Fruit fly (Drosophila melanogaster) whole organism, embryonic: ENCODE data around the gene sra.

Experiments used
- Blimp-1 ChIP-seq: fragments of 200-800 bp; sonication (Bioruptor generic); optimal IDR thresholded peaks from 3 replicates; lab custom pipeline; 2018; ENCODE audit warnings: missing biosample characterization, missing genetic modification characterization, mild to moderate bottlenecking, moderate library complexity, missing genetic modification reagents
- Bteb2 ChIP-seq: fragments of 200-800 bp; sonication (Bioruptor generic); optimal IDR thresholded peaks from 2 replicates; lab custom pipeline; 2016; ENCODE audit warnings: missing biosample characterization, missing genetic modification characterization
- CG10209 ChIP-seq: fragments of 200-800 bp; sonication (Bioruptor generic); optimal IDR thresholded peaks from 3 replicates; lab custom pipeline; 2017; ENCODE audit warnings: missing biosample characterization, mild to moderate bottlenecking, missing genetic modification characterization, missing genetic modification reagents
- CG10431 ChIP-seq: fragments of 200-800 bp; sonication (Bioruptor generic); optimal IDR thresholded peaks from 3 replicates; lab custom pipeline; 2018; ENCODE audit warnings: missing biosample characterization, mild to moderate bottlenecking, missing genetic modification characterization
- CG11560 ChIP-seq: fragments of 200-800 bp; sonication (Bioruptor generic); IDR thresholded peaks from 3 replicates; pipeline ENCODE4 v1.3.6; 2022; ENCODE audit warnings: missing biosample characterization, missing genetic modification characterization
- CG11695 ChIP-seq: fragments of 200-800 bp; sonication (Bioruptor generic); IDR thresholded peaks from 3 replicates; pipeline ENCODE4 v1.3.6; 2022; ENCODE audit warnings: missing biosample characterization, missing genetic modification characterization
- CG14710 ChIP-seq: fragments of 200-800 bp; sonication (Bioruptor generic); optimal IDR thresholded peaks from 3 replicates; lab custom pipeline; 2019; ENCODE audit warnings: missing biosample characterization, mild to moderate bottlenecking, missing genetic modification characterization, moderate library complexity
- CG15073 ChIP-seq: fragments of 200-800 bp; sonication (Bioruptor generic); optimal IDR thresholded peaks from 2 replicates; lab custom pipeline; 2016; ENCODE audit warnings: missing biosample characterization, missing genetic modification characterization
- CG15269 ChIP-seq: fragments of 200-800 bp; sonication (Bioruptor generic); optimal IDR thresholded peaks from 2 replicates; lab custom pipeline; 2018; ENCODE audit warnings: missing biosample characterization, mild to moderate bottlenecking, missing genetic modification characterization, moderate library complexity
- CG1602 ChIP-seq: fragments of 200-800 bp; sonication (Bioruptor generic); optimal IDR thresholded peaks from 3 replicates; lab custom pipeline; 2016; ENCODE audit warnings: missing biosample characterization, missing genetic modification characterization
- CG17568 ChIP-seq: fragments of 200-800 bp; sonication (Bioruptor generic); optimal IDR thresholded peaks from 2 replicates; lab custom pipeline; 2018; ENCODE audit warnings: missing biosample characterization, mild to moderate bottlenecking, missing genetic modification characterization, moderate library complexity
- CG2116 ChIP-seq: fragments of 200-800 bp; sonication (Bioruptor generic); optimal IDR thresholded peaks from 3 replicates; lab custom pipeline; 2018; ENCODE audit warnings: missing biosample characterization, mild to moderate bottlenecking, missing genetic modification characterization
- CG32532 ChIP-seq: fragments of 200-800 bp; sonication (Bioruptor generic); IDR thresholded peaks from 2 replicates; pipeline ENCODE4 v1.3.6; 2022; ENCODE audit warnings: missing biosample characterization, missing genetic modification characterization
- CG3847 ChIP-seq: fragments of 200-800 bp; sonication (Bioruptor generic); IDR thresholded peaks from 2 replicates; pipeline ENCODE4 v1.3.6; 2022; ENCODE audit warnings: missing biosample characterization, missing genetic modification characterization
- CG3995 ChIP-seq: fragments of 200-800 bp; sonication (Bioruptor generic); optimal IDR thresholded peaks from 3 replicates; lab custom pipeline; 2016; ENCODE audit warnings: missing biosample characterization, missing genetic modification characterization
- CG5953 ChIP-seq: fragments of 200-800 bp; sonication (Bioruptor generic); IDR thresholded peaks from 2 replicates; pipeline ENCODE4 v1.3.6; 2022; ENCODE audit warnings: missing biosample characterization, missing genetic modification characterization
- CG6689 ChIP-seq: fragments of 200-800 bp; sonication (Bioruptor generic); IDR thresholded peaks from 2 replicates; pipeline ENCODE4 v1.3.6; 2022; ENCODE audit warnings: missing biosample characterization, missing genetic modification characterization
- CG7839 ChIP-seq: fragments of 200-800 bp; sonication (Bioruptor generic); optimal IDR thresholded peaks from 3 replicates; lab custom pipeline; 2018; ENCODE audit warnings: missing biosample characterization, mild to moderate bottlenecking, missing genetic modification characterization, moderate library complexity
- CG8290 ChIP-seq, 3 experiments: fragments of 200-800 bp; sonication (Bioruptor generic); optimal IDR thresholded peaks; 2 replicates each; lab custom pipeline; 2016 to 2019; ENCODE audit warnings: missing biosample characterization in 3 of 3, missing genetic modification characterization in 3 of 3, mild to moderate bottlenecking in 2 of 3, moderate library complexity in 1 of 3
- CG8478 ChIP-seq: fragments of >200 bp; optimal IDR thresholded peaks from 2 replicates; lab custom pipeline; 2018
- D ChIP-seq, 2 experiments: fragments of 200-800 bp in 1 of 2; fragments of >200 bp in 1 of 2; sonication (Bioruptor generic) in 1 of 2; optimal IDR thresholded peaks; 2 replicates in 1 of 2; 3 replicates in 1 of 2; lab custom pipeline; 2017; ENCODE audit warnings: mild to moderate bottlenecking in 1 of 2, missing biosample characterization in 1 of 2, missing genetic modification characterization in 1 of 2, missing genetic modification reagents in 1 of 2
- E2f2 ChIP-seq: fragments of 200-800 bp; sonication (Bioruptor generic); IDR thresholded peaks from 2 replicates; pipeline ENCODE4 v1.3.6; 2022; ENCODE audit warnings: missing biosample characterization, missing genetic modification characterization
- GATAe ChIP-seq: fragments of 200-800 bp; sonication (Bioruptor generic); conservative IDR thresholded peaks from 2 replicates; pipeline ENCODE4 v1.3.6; 2022; ENCODE audit warnings: missing biosample characterization, missing genetic modification characterization
- Hand ChIP-seq: fragments of 200-800 bp; sonication (Bioruptor generic); optimal IDR thresholded peaks from 2 replicates; lab custom pipeline; 2017; ENCODE audit warnings: mild to moderate bottlenecking, missing biosample characterization, missing genetic modification reagents, missing genetic modification characterization
- Hmr ChIP-seq: fragments of 200-800 bp; sonication (Bioruptor generic); optimal IDR thresholded peaks from 3 replicates; lab custom pipeline; 2017; ENCODE audit warnings: mild to moderate bottlenecking, missing biosample characterization, missing genetic modification reagents, missing genetic modification characterization
- Kr ChIP-seq: fragments of 200-800 bp; sonication (Bioruptor generic); optimal IDR thresholded peaks from 2 replicates; lab custom pipeline; 2017; ENCODE audit warnings: missing biosample characterization, mild to moderate bottlenecking, missing genetic modification characterization
- NK7.1 ChIP-seq: fragments of 200-800 bp; sonication (Bioruptor generic); optimal IDR thresholded peaks from 3 replicates; lab custom pipeline; 2016; ENCODE audit warnings: missing biosample characterization, missing genetic modification characterization
- Poxn ChIP-seq: fragments of 200-800 bp; sonication (Bioruptor generic); IDR thresholded peaks from 2 replicates; pipeline ENCODE4 v1.3.6; 2022; ENCODE audit warnings: missing biosample characterization, missing genetic modification characterization
- Ravus ChIP-seq: fragments of 200-800 bp; sonication (Bioruptor generic); IDR thresholded peaks from 2 replicates; pipeline ENCODE4 v1.3.6; 2022; ENCODE audit warnings: missing biosample characterization, missing genetic modification characterization
- Sin3A ChIP-seq: fragments of >200 bp; optimal IDR thresholded peaks from 2 replicates; lab custom pipeline; 2018
- Xbp1 ChIP-seq: fragments of 200-800 bp; sonication (Bioruptor generic); optimal IDR thresholded peaks from 3 replicates; lab custom pipeline; 2016; ENCODE audit warnings: missing biosample characterization, mild to moderate bottlenecking, missing genetic modification characterization
- ab ChIP-seq: fragments of 200-800 bp; sonication (Bioruptor generic); optimal IDR thresholded peaks from 2 replicates; lab custom pipeline; 2016; ENCODE audit warnings: missing biosample characterization, missing genetic modification characterization
- dati ChIP-seq: fragments of 200-800 bp; sonication (Bioruptor generic); IDR thresholded peaks from 2 replicates; pipeline ENCODE4 v1.3.6; 2022; ENCODE audit warnings: missing biosample characterization, missing genetic modification characterization
- dmrt99B ChIP-seq: fragments of 200-800 bp; sonication (Bioruptor generic); optimal IDR thresholded peaks from 2 replicates; lab custom pipeline; 2018; ENCODE audit warnings: missing biosample characterization, mild to moderate bottlenecking, missing genetic modification characterization, moderate library complexity
- dysf ChIP-seq: fragments of 200-800 bp; sonication (Bioruptor generic); IDR thresholded peaks from 3 replicates; pipeline ENCODE4 v1.3.6; 2022; ENCODE audit warnings: missing biosample characterization, missing genetic modification characterization
- fu2 ChIP-seq: fragments of 200-800 bp; sonication (Bioruptor generic); optimal IDR thresholded peaks from 2 replicates; lab custom pipeline; 2016; ENCODE audit warnings: missing biosample characterization, missing genetic modification characterization
- h ChIP-seq: fragments of >200 bp; optimal IDR thresholded peaks from 2 replicates; lab custom pipeline; 2017
- ham ChIP-seq: fragments of 200-800 bp; sonication (Bioruptor generic); IDR thresholded peaks from 2 replicates; pipeline ENCODE4 v1.3.6; 2022; ENCODE audit warnings: missing biosample characterization, missing genetic modification characterization
- ind ChIP-seq: fragments of 200-800 bp; sonication (Bioruptor generic); optimal IDR thresholded peaks from 3 replicates; lab custom pipeline; 2016; ENCODE audit warnings: missing biosample characterization, missing genetic modification characterization
- kay ChIP-seq: fragments of 200-800 bp; sonication (Bioruptor generic); optimal IDR thresholded peaks from 2 replicates; lab custom pipeline; 2016; ENCODE audit warnings: missing biosample characterization, missing genetic modification characterization
- lmd ChIP-seq: fragments of 200-800 bp; sonication (Bioruptor generic); IDR thresholded peaks from 2 replicates; pipeline ENCODE4 v1.3.6; 2022; ENCODE audit warnings: missing biosample characterization, missing genetic modification characterization
- luna ChIP-seq: fragments of 200-800 bp; sonication (Bioruptor generic); optimal IDR thresholded peaks from 2 replicates; lab custom pipeline; 2016; ENCODE audit warnings: missing biosample characterization, missing genetic modification characterization
- odd ChIP-seq: fragments of 200-800 bp; sonication (Bioruptor generic); optimal IDR thresholded peaks from 2 replicates; lab custom pipeline; 2017; ENCODE audit warnings: missing biosample characterization, mild to moderate bottlenecking, missing genetic modification characterization
- phol ChIP-seq: fragments of 200-800 bp; sonication (Bioruptor generic); optimal IDR thresholded peaks from 3 replicates; lab custom pipeline; 2018; ENCODE audit warnings: missing biosample characterization, mild to moderate bottlenecking, missing genetic modification characterization, moderate library complexity
- pros ChIP-seq: fragments of 200-800 bp; sonication (Bioruptor generic); optimal IDR thresholded peaks from 3 replicates; lab custom pipeline; 2019; ENCODE audit warnings: missing biosample characterization, mild to moderate bottlenecking, missing genetic modification characterization, moderate library complexity
- sd ChIP-seq: fragments of 200-800 bp; sonication (Bioruptor generic); optimal IDR thresholded peaks from 3 replicates; lab custom pipeline; 2018; ENCODE audit warnings: missing biosample characterization, mild to moderate bottlenecking, missing genetic modification characterization, moderate library complexity
- slbo ChIP-seq: fragments of 200-800 bp; sonication (Bioruptor generic); IDR thresholded peaks from 2 replicates; pipeline ENCODE4 v1.3.6; 2022; ENCODE audit warnings: missing biosample characterization, missing genetic modification characterization
- stc ChIP-seq: fragments of 200-800 bp; sonication (Bioruptor generic); IDR thresholded peaks from 2 replicates; pipeline ENCODE4 v1.3.6; 2022; ENCODE audit warnings: missing biosample characterization, missing genetic modification characterization
- vnd ChIP-seq: fragments of 200-800 bp; sonication (Bioruptor generic); IDR thresholded peaks from 3 replicates; pipeline ENCODE4 v1.3.6; 2022; ENCODE audit warnings: missing biosample characterization, missing genetic modification characterization; ENCODE audit not compliant: partially characterized antibody
- wdn ChIP-seq: fragments of 200-800 bp; sonication (Bioruptor generic); IDR thresholded peaks from 2 replicates; pipeline ENCODE4 v1.3.6; 2022; ENCODE audit warnings: missing biosample characterization, missing genetic modification characterization

The sra gene

DNA sequence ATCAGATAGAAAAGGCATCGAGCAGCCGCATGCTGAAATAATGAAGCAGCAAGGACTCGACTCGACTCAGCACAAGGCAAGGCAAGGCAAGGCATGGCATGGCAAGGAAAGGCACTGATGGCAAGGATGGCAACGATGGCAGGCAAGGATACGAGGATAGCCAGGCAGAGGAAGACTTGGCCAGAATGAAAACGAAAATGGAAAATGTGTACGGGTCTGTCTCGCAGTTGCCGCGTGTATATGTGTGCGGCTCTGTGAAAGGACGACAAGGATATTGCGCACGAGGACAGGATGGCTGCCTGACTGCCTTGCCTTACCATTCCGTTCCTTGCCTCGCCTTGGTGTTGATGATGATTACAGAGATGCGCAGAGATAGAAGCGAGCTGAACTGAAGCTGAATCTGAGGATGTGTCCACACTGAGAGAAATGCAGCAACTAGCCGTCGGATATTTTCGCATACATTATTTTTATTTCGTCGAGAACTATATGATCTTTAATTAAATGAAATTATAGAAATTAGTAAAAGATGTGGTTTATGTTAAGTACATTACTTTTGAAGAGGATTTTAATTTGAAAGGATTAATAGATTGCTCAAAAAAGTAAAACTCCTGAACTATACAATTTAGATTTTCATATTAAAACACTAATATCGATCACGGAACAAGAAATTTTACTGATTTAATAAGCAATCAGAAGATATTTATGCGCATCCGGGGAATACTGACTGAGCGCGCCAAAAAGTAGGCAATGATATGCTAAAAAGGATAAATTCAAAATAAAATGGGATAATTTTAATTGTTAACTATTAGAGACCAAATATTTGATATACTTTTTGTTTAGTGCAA, 27.9 kb downstream of the sra start (continued):
- TF ChIP-seq luna (no peak), Kr (GFP tag; lab: Kevin White, UChicago) (no peak), E2f2 (GFP tag; lab: Robert Waterston, UW) (no peak), CG14710 (no peak), dysf (GFP tag; lab: Robert Waterston, UW) (no peak), dmrt99B (tag; lab: Kevin White, UChicago) (peak; percentile 50), CG17568 (GFP tag; lab: Kevin White, UChicago) (peak; percentile 18), Hmr (GFP tag; lab: Kevin White, UChicago) (no peak), CG3847 (no peak), vnd (GFP tag; lab: Robert Waterston, UW) (no peak), CG11695 (no peak), GATAe (GFP tag; lab: Robert Waterston, UW) (no peak), CG5953 (GFP tag; lab: Robert Waterston, UW) (no peak), CG3995 (GFP tag; lab: Kevin White, UChicago) (no peak), sd (tag; lab: Kevin White, UChicago) (no peak), CG32532 (GFP tag; lab: Robert Waterston, UW) (0 out of 2 replicates have a peak, but pooled peaks have one; percentile 5), CG15269 (tag; lab: Kevin White, UChicago) (peak; percentile 46), ind (no peak), Xbp1 (GFP tag; lab: Kevin White, UChicago) (peak; percentile 41), CG15073 (no peak), ham (GFP tag; lab: Robert Waterston, UW) (no peak), lmd (no peak), CG8478 (peak; percentile 79), stc (no peak), NK7.1 (GFP tag; lab: Kevin White, UChicago) (no peak), CG7839 (peak; percentile 49), D (optimal IDR thresholded peaks at IDR 0.05; lab: Kevin White, UChicago) (no peak), D (GFP tag; optimal IDR thresholded peaks at IDR 0.05; lab: Kevin White, UChicago) (no peak), Bteb2 (peak; percentile 8), kay (GFP tag; lab: Kevin White, UChicago) (no peak), Hand (GFP tag; lab: Kevin White, UChicago) (peak; percentile 12), CG8290 (GFP tag; optimal IDR thresholded peaks at IDR 0.05; lab: Kevin White, UChicago) (no peak), CG8290 (tag; optimal IDR thresholded peaks at IDR 0.05; lab: Kevin White, UChicago) (no peak), fu2 (GFP tag; lab: Kevin White, UChicago) (no peak), phol (peak; percentile 36), ab (no peak), Ravus (GFP tag; lab: Robert Waterston, UW) (no peak), slbo (GFP tag; lab: Robert Waterston, UW) (peak; percentile 31), Poxn (GFP tag; lab: Robert Waterston, UW) (no peak), h (lab: Kevin White, UChicago) (no peak), pros (no peak), Sin3A (no peak), Blimp-1 (GFP tag; lab: Kevin White, UChicago) (no peak), CG10431 (GFP tag; lab: Kevin White, UChicago) (no peak), odd (GFP tag; lab: Kevin White, UChicago) (peak; percentile 32), CG6689 (no peak), CG2116 (GFP tag; lab: Kevin White, UChicago) (peak; percentile 6), dati (GFP tag; lab: Robert Waterston, UW) (no peak), wdn (GFP tag; lab: Robert Waterston, UW) (no peak), CG10209 (GFP tag; lab: Kevin White, UChicago) (peak; percentile 41), CG11560 (tag; lab: Robert Waterston, UW) (no peak), CG1602 (GFP tag; lab: Kevin White, UChicago) (peak; percentile 18)
